Fruit fly (Drosophila melanogaster): ENCODE data around the gene CG10431.

The CG10431 gene

dm6 chr2L:19002959-19003371 is 28.5 kb downstream of the CG10431 start, which contains the start of gene CG31793 (continued):
- TF ChIP-seq salr (GFP tag; optimal IDR thresholded peaks at IDR 0.05) (no peak), CG34406 (GFP tag; optimal IDR thresholded peaks at IDR 0.05) (peak; percentile 57), OdsH (GFP tag; optimal IDR thresholded peaks at IDR 0.05) (peak; percentile 61), eg (GFP tag; IDR thresholded peaks at IDR 0.05) (peak; percentile 79), CG31627 (GFP tag; optimal IDR thresholded peaks at IDR 0.05) (no peak), CG6163 (GFP tag; IDR thresholded peaks at IDR 0.05) (no peak; the same call in 1 of the 3 replicates), fd85E (GFP tag; optimal IDR thresholded peaks at IDR 0.05) (no peak), CG11762 (GFP tag; optimal IDR thresholded peaks at IDR 0.05; ENCODE audit: insufficient read depth) (peak; percentile 44)

dm6 chr2L:19009130-19009529 is 34.6 kb downstream of the CG10431 start, which contains the start of gene RpL30:
Gene RpL30, minus strand, starts transcription at chr2L:19009306.
- no peak for TF ChIP-seq Eip93F (GFP tag; optimal IDR thresholded peaks at IDR 0.05)
- TF ChIP-seq dac (GFP tag; optimal IDR thresholded peaks at IDR 0.05), result peak; percentile 60
- TF ChIP-seq Gug (GFP tag; IDR thresholded peaks at IDR 0.05), result no peak
- TF ChIP-seq esn (GFP tag; optimal IDR thresholded peaks at IDR 0.05), result peak; percentile 87
- peak; percentile 83 for TF ChIP-seq Eip75B (GFP tag; optimal IDR thresholded peaks at IDR 0.05)
- TF ChIP-seq CG16779 (tag; optimal IDR thresholded peaks at IDR 0.05), result peak; percentile 85
- peak; percentile 43 for TF ChIP-seq fd59A (GFP tag; optimal IDR thresholded peaks at IDR 0.05)
- peak; percentile 81 for TF ChIP-seq CG34406 (GFP tag; optimal IDR thresholded peaks at IDR 0.05)
- peak; percentile 90 for TF ChIP-seq fd85E (GFP tag; optimal IDR thresholded peaks at IDR 0.05)
- TF ChIP-seq Met (GFP tag; optimal IDR thresholded peaks at IDR 0.05), result peak; percentile 85
- TF ChIP-seq Sox15 (GFP tag; optimal IDR thresholded peaks at IDR 0.05), result peak; percentile 36
- TF ChIP-seq CG8119 (GFP tag; IDR thresholded peaks at IDR 0.05), result 0 out of 3 replicates have a peak, but pooled peaks have one; percentile 44
- TF ChIP-seq spab (GFP tag; optimal IDR thresholded peaks at IDR 0.05), result peak; percentile 46
- peak; percentile 65 for TF ChIP-seq Hr39 (GFP tag; optimal IDR thresholded peaks at IDR 0.05)
- peak; percentile 62 for TF ChIP-seq Smox (GFP tag; optimal IDR thresholded peaks at IDR 0.05)
- TF ChIP-seq Eip78C (GFP tag), result peak; percentile 93
- peak; percentile 60 for TF ChIP-seq Ets96B (tag; optimal IDR thresholded peaks at IDR 0.05)
- TF ChIP-seq salr (GFP tag; optimal IDR thresholded peaks at IDR 0.05), result peak in 1 of 2 experiments; percentile 84
- TF ChIP-seq CG1621 (tag; optimal IDR thresholded peaks at IDR 0.05), result peak; percentile 78
- peak; percentile 52 for TF ChIP-seq CG11762 (GFP tag; optimal IDR thresholded peaks at IDR 0.05; ENCODE audit: insufficient read depth)
- TF ChIP-seq CG10631 (GFP tag; optimal IDR thresholded peaks at IDR 0.05), result peak; percentile 33
- TF ChIP-seq dsx (GFP tag; optimal IDR thresholded peaks at IDR 0.05; ENCODE audit: poor library complexity, severe bottlenecking), result peak; percentile 72
- TF ChIP-seq Blimp-1 (GFP tag; optimal IDR thresholded peaks at IDR 0.05), result peak; percentile 54
- TF ChIP-seq net (GFP tag; optimal IDR thresholded peaks at IDR 0.05), result peak; percentile 90
- peak; percentile 84 for TF ChIP-seq CG9139 (GFP tag; optimal IDR thresholded peaks at IDR 0.05)
- TF ChIP-seq Hr4 (GFP tag; optimal IDR thresholded peaks at IDR 0.05), result peak; percentile 26
- TF ChIP-seq achi (GFP tag; optimal IDR thresholded peaks at IDR 0.05), result peak; percentile 80
- TF ChIP-seq eg (GFP tag; IDR thresholded peaks at IDR 0.05), result peak; percentile 85
- peak; percentile 82 for TF ChIP-seq lz (GFP tag; optimal IDR thresholded peaks at IDR 0.05)
- peak; percentile 61 for TF ChIP-seq CG8632 (GFP tag; optimal IDR thresholded peaks at IDR 0.05)
- peak; percentile 77 for TF ChIP-seq cyc (GFP tag; optimal IDR thresholded peaks at IDR 0.05)
- peak; percentile 33 for TF ChIP-seq CG11902 (GFP tag; optimal IDR thresholded peaks at IDR 0.05)
- TF ChIP-seq CG11294 (GFP tag; IDR thresholded peaks at IDR 0.05), result peak; percentile 56
- TF ChIP-seq CG31627 (GFP tag; optimal IDR thresholded peaks at IDR 0.05), result peak; percentile 70
- TF ChIP-seq CG3919 (GFP tag; optimal IDR thresholded peaks at IDR 0.05), result peak; percentile 91
- TF ChIP-seq CG6808 (GFP tag; optimal IDR thresholded peaks at IDR 0.05), result peak; percentile 96
- TF ChIP-seq CG3032 (tag; optimal IDR thresholded peaks at IDR 0.05), result peak; percentile 63
- peak; percentile 79 for TF ChIP-seq fkh (GFP tag; optimal IDR thresholded peaks at IDR 0.05)
- peak; percentile 48 for TF ChIP-seq CG10669 (GFP tag; optimal IDR thresholded peaks at IDR 0.05)
- TF ChIP-seq CG6163 (GFP tag; IDR thresholded peaks at IDR 0.05), result peak; percentile 91
- peak; percentile 70 for TF ChIP-seq pdm3 (GFP tag; optimal IDR thresholded peaks at IDR 0.05)
- TF ChIP-seq Sox14 (GFP tag; optimal IDR thresholded peaks at IDR 0.05), result peak; percentile 81
- no peak for TF ChIP-seq Lpt (GFP tag; optimal IDR thresholded peaks at IDR 0.05)
- peak; percentile 70 for TF ChIP-seq CG15336 (GFP tag; IDR thresholded peaks at IDR 0.05)
- TF ChIP-seq CG6276 (GFP tag; optimal IDR thresholded peaks at IDR 0.05), result peak; percentile 39
- peak; percentile 62 for TF ChIP-seq OdsH (GFP tag; optimal IDR thresholded peaks at IDR 0.05)
- peak; percentile 73 for TF ChIP-seq svp (GFP tag)
- TF ChIP-seq CG32006 (GFP tag; optimal IDR thresholded peaks at IDR 0.05), result peak; percentile 37

Data from whole organism, prepupa.